Fruit fly (Drosophila melanogaster) whole organism, wandering third instar larva: ENCODE measurements around the gene CG1638.

Source experiments
- Abd-B ChIP-seq: fragments of >200 bp; optimal IDR thresholded peaks from 2 replicates; lab custom pipeline; 2017; ENCODE audit warnings: missing biosample characterization, missing genetic modification characterization
- CG32264 ChIP-seq: fragments of 200-800 bp; sonication (Bioruptor generic); optimal IDR thresholded peaks from 2 replicates; lab custom pipeline; 2016; ENCODE audit warnings: missing biosample characterization, missing genetic modification characterization
- CG9705 ChIP-seq: fragments of 200-800 bp; sonication (Bioruptor generic); optimal IDR thresholded peaks from 2 replicates; lab custom pipeline; 2018; ENCODE audit warnings: missing biosample characterization, mild to moderate bottlenecking, missing genetic modification characterization
- CrebA ChIP-seq: fragments of 200-800 bp; sonication (Bioruptor generic); optimal IDR thresholded peaks from 2 replicates; lab custom pipeline; 2016; ENCODE audit warnings: missing biosample characterization, mild to moderate bottlenecking, missing genetic modification characterization, borderline replicate concordance
- Dfd ChIP-seq: fragments of >200 bp; optimal IDR thresholded peaks from 2 replicates; lab custom pipeline; 2017; ENCODE audit warnings: missing biosample characterization, missing genetic modification characterization
- GATAd ChIP-seq: sonication (Bioruptor generic); optimal IDR thresholded peaks from 2 replicates; lab custom pipeline; 2016; ENCODE audit warnings: missing biosample characterization, missing genetic modification characterization
- HLH106 ChIP-seq: fragments of 200-800 bp; optimal IDR thresholded peaks from 3 replicates; lab custom pipeline; 2019; ENCODE audit warnings: missing biosample characterization, mild to moderate bottlenecking, missing genetic modification characterization, moderate library complexity
- Hnf4 ChIP-seq: fragments of 200-800 bp; sonication (Bioruptor generic); optimal IDR thresholded peaks from 2 replicates; lab custom pipeline; 2016; ENCODE audit warnings: missing biosample characterization, mild to moderate bottlenecking, missing genetic modification characterization
- Hr78 ChIP-seq: fragments of >200 bp; optimal IDR thresholded peaks from 2 replicates; lab custom pipeline; 2017; ENCODE audit warnings: missing biosample characterization, missing genetic modification characterization
- Hr83 ChIP-seq: fragments of 200-300 bp; sonication (Bioruptor generic); optimal IDR thresholded peaks from 2 replicates; lab custom pipeline; 2016; ENCODE audit warnings: missing biosample characterization, mild to moderate bottlenecking, missing genetic modification characterization, moderate library complexity; ENCODE audit not compliant: poor library complexity, severe bottlenecking
- Mio ChIP-seq: sonication (Bioruptor generic); optimal IDR thresholded peaks from 2 replicates; lab custom pipeline; 2016; ENCODE audit warnings: missing biosample characterization, missing genetic modification characterization
- Myc ChIP-seq: fragments of >200 bp; optimal IDR thresholded peaks from 2 replicates; lab custom pipeline; 2017
- N ChIP-seq: fragments of >200 bp; optimal IDR thresholded peaks from 2 replicates; lab custom pipeline; 2018; ENCODE audit warnings: missing biosample characterization, missing external identifiers, missing genetic modification characterization
- OdsH ChIP-seq: fragments of 200-800 bp; sonication (Bioruptor generic); optimal IDR thresholded peaks from 2 replicates; lab custom pipeline; 2016; ENCODE audit warnings: missing biosample characterization, mild to moderate bottlenecking, missing genetic modification characterization
- Rel ChIP-seq, 2 experiments: fragments of 200-800 bp; sonication (Bioruptor generic) in 1 of 2; optimal IDR thresholded peaks; 2 replicates in 1 of 2; 3 replicates in 1 of 2; lab custom pipeline; 2016 to 2019; ENCODE audit warnings: mild to moderate bottlenecking in 2 of 2, missing biosample characterization in 2 of 2, missing genetic modification characterization in 2 of 2, moderate library complexity in 1 of 2
- Sp1 ChIP-seq: fragments of 200-800 bp; sonication (Bioruptor generic); optimal IDR thresholded peaks from 3 replicates; lab custom pipeline; 2019; ENCODE audit warnings: missing biosample characterization, mild to moderate bottlenecking, missing genetic modification characterization, moderate library complexity
- Vsx2 ChIP-seq: fragments of 200-300, 225-300 bp; sonication (Bioruptor generic); optimal IDR thresholded peaks from 2 replicates; lab custom pipeline; 2018; ENCODE audit warnings: missing biosample characterization, missing genetic modification characterization; ENCODE audit not compliant: partially characterized antibody
- br ChIP-seq: fragments of 200-800 bp; sonication (Bioruptor generic); optimal IDR thresholded peaks from 2 replicates; lab custom pipeline; 2016; ENCODE audit warnings: missing biosample characterization, missing genetic modification characterization
- brk ChIP-seq: fragments of 200-800 bp; sonication (Bioruptor generic); optimal IDR thresholded peaks from 2 replicates; lab custom pipeline; 2016; ENCODE audit warnings: missing biosample characterization, mild to moderate bottlenecking, missing genetic modification characterization
- dl ChIP-seq, 2 experiments: fragments of 175-275, 200-275 bp in 1 of 2; fragments of 200-275 bp in 1 of 2; sonication (Bioruptor generic); optimal IDR thresholded peaks; lab custom pipeline; 2018; ENCODE audit warnings: mild to moderate bottlenecking in 2 of 2, missing biosample characterization in 2 of 2, missing genetic modification characterization in 2 of 2, moderate library complexity in 2 of 2; ENCODE audit not compliant: partially characterized antibody in 2 of 2, insufficient read depth in 1 of 2
- dmrt93B ChIP-seq: fragments of 200-800 bp; sonication (Bioruptor generic); optimal IDR thresholded peaks from 2 replicates; lab custom pipeline; 2018; ENCODE audit warnings: missing biosample characterization, mild to moderate bottlenecking, missing genetic modification characterization
- dsf ChIP-seq: sonication (Bioruptor generic); optimal IDR thresholded peaks from 2 replicates; lab custom pipeline; 2016; ENCODE audit warnings: missing biosample characterization, missing genetic modification characterization, borderline replicate concordance
- ey ChIP-seq: fragments of 200-800 bp; sonication (Bioruptor generic); optimal IDR thresholded peaks from 2 replicates; lab custom pipeline; 2016; ENCODE audit warnings: missing biosample characterization, missing genetic modification characterization
- foxo ChIP-seq, 2 experiments: fragments of 200-800 bp; sonication (Bioruptor generic); optimal IDR thresholded peaks; 2 replicates in 1 of 2; 3 replicates in 1 of 2; lab custom pipeline; 2016 to 2017; ENCODE audit warnings: missing biosample characterization in 2 of 2, missing genetic modification characterization in 2 of 2
- h ChIP-seq: fragments of 200-800 bp; sonication (Bioruptor generic); optimal IDR thresholded peaks from 3 replicates; lab custom pipeline; 2016; ENCODE audit warnings: missing biosample characterization, mild to moderate bottlenecking, missing genetic modification characterization
- jim ChIP-seq: fragments of 175-275, 200-325 bp; sonication (Bioruptor generic); optimal IDR thresholded peaks from 2 replicates; lab custom pipeline; 2016; ENCODE audit warnings: missing biosample characterization, mild to moderate bottlenecking, missing genetic modification characterization
- psq ChIP-seq: fragments of 200-800 bp; sonication (Bioruptor generic); optimal IDR thresholded peaks from 3 replicates; lab custom pipeline; 2017; ENCODE audit warnings: missing biosample characterization, mild to moderate bottlenecking, missing genetic modification characterization, moderate library complexity
- rgr ChIP-seq: fragments of 200-800 bp; sonication (Bioruptor generic); optimal IDR thresholded peaks from 3 replicates; lab custom pipeline; 2016; ENCODE audit warnings: missing biosample characterization, mild to moderate bottlenecking, missing genetic modification characterization
- sage ChIP-seq: fragments of 200-800 bp; sonication (Bioruptor generic); optimal IDR thresholded peaks from 2 replicates; lab custom pipeline; 2016; ENCODE audit warnings: missing biosample characterization, mild to moderate bottlenecking, missing genetic modification characterization
- sv ChIP-seq: fragments of 200-800 bp; sonication (Bioruptor generic); optimal IDR thresholded peaks from 3 replicates; lab custom pipeline; 2016; ENCODE audit warnings: missing biosample characterization, missing genetic modification characterization
- tai ChIP-seq: sonication (Bioruptor generic); optimal IDR thresholded peaks from 2 replicates; lab custom pipeline; 2016; ENCODE audit warnings: missing biosample characterization, missing genetic modification characterization
- usp ChIP-seq: fragments of >200 bp; optimal IDR thresholded peaks from 2 replicates; lab custom pipeline; 2017; ENCODE audit warnings: missing biosample characterization, missing genetic modification characterization

Gene CG1638

DNA sequence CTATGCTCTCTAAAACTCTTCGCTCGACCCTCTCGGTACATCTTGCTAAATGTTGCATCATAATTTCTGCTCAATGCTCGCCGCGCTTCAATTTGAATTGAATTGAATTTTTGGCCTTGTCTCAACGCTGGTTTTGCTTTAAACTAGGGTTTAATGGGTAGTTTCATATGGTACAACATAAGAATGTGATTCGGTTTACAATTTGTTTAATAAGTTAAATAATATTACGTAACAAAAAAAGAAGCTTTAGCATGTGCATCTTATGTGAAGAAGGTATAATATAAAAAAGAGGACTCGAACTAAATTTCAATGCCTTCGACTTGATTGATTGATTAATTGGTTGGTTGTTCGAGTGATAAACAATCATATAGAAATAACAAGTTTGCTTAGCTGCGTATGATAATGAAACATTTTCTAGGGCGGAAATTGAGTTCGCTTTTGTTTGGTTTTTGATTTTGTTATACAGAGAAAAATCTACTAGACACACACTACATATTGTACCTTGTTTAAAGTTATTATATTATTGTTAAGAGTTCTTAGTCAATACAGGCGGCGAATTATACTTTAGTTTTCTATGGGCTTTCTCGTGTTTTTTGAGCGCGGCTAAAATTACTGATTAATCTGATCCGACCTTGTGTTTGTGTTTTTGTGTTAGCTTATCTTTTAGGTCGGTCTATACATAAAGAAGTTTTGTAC lies 7.5 kb downstream of the CG1638 start:
- TF ChIP-seq CG32264 (GFP tag; lab: Kevin White, UChicago): no peak

DNA sequence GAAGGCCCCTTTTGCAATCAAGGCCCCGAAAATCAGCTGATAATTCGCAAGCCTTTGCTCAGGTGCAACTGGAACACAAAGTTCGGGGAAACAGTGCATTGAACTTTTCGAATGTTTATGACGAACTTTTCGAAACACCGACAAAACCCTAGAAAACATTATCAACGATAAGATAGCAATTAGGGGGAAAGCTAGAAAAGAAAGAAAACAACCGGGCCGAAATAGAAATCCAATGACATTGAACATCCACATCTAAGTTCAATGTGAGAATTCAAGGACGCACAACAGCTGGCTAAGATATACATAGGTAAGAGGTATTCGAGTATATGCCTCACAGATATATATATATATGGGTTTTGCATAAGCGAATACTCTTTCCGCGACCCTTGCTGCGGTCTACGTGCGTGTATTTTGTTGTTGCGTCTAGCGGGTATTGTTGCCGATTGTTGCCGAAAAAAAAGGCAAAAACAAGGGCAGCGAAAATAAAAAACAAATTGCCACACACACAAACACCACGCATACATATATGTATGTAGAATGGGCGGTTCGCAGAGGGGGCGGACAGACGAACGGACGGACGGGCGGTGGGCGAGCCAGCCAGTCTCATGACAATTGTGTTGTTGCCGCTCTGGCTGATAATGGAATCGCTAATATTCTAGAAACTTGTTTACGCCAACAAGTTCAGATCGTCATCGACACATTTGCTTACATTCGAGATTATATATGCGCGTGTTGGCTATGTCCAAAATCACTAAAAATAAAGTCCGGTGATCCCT lies 9.3 kb downstream of the CG1638 start:
- TF ChIP-seq CG32264 (GFP tag; lab: Kevin White, UChicago): no peak
- TF ChIP-seq dl (GFP tag; optimal IDR thresholded peaks at IDR 0.05; lab: Kevin White, UChicago; ENCODE audit: insufficient read depth in 1 of 2, partially characterized antibody in 2 of 2): no peak
- TF ChIP-seq brk (GFP tag; lab: Kevin White, UChicago): no peak
- TF ChIP-seq Hr83: peak; percentile 23
- peak; percentile 44 for TF ChIP-seq Hnf4 (GFP tag; lab: Kevin White, UChicago)
- TF ChIP-seq dmrt93B (GFP tag; lab: Kevin White, UChicago): no peak
- TF ChIP-seq CG9705 (GFP tag; lab: Kevin White, UChicago): no peak
- peak; percentile 43 for TF ChIP-seq sage
- no peak for TF ChIP-seq GATAd (GFP tag; lab: Kevin White, UChicago)
- no peak for TF ChIP-seq jim (GFP tag; lab: Kevin White, UChicago)
- TF ChIP-seq foxo (GFP tag; optimal IDR thresholded peaks at IDR 0.05; lab: Kevin White, UChicago): no peak
- no peak for TF ChIP-seq sv (GFP tag; lab: Kevin White, UChicago)
- no peak for TF ChIP-seq Dfd (GFP tag; lab: Kevin White, UChicago)
- no peak for TF ChIP-seq Abd-B (GFP tag; lab: Kevin White, UChicago)
- no peak for TF ChIP-seq Myc (lab: Kevin White, UChicago)
- no peak for TF ChIP-seq Mio
- no peak for TF ChIP-seq HLH106 (tag; lab: Kevin White, UChicago)
- TF ChIP-seq Sp1 (GFP tag; lab: Kevin White, UChicago): peak; percentile 48
- TF ChIP-seq br (GFP tag; lab: Kevin White, UChicago): peak; percentile 69
- TF ChIP-seq CrebA (GFP tag; lab: Kevin White, UChicago): no peak
- TF ChIP-seq rgr (GFP tag; lab: Kevin White, UChicago): no peak
- no peak for TF ChIP-seq psq (GFP tag; lab: Kevin White, UChicago)
- peak; percentile 30 for TF ChIP-seq Rel (GFP tag; optimal IDR thresholded peaks at IDR 0.05; lab: Kevin White, UChicago)
- TF ChIP-seq Rel (tag; optimal IDR thresholded peaks at IDR 0.05; lab: Kevin White, UChicago): no peak
- TF ChIP-seq dsf: no peak
- peak; percentile 35 for TF ChIP-seq h (GFP tag; lab: Kevin White, UChicago)

DNA sequence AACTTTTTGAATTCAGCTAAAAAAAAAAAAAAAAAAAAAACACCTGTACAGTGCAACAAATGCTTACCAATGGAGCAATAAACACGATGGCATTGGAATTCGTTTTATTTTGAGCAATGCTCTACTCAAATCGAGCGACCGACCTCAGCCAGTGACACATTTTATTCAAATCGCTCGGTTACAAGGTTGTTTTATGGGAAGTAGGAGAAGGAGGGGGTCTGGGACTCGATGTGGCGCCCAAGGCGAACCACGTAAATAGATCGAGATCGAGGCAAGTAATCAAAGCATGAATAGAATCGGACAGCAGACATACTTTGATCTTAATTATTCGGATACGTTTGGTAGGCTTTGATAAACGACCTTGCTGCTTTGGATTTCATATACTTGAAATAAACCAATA lies 12.9 kb downstream of the CG1638 start:
- TF ChIP-seq N (GFP tag; lab: Kevin White, UChicago) (no peak), rgr (GFP tag; lab: Kevin White, UChicago) (no peak), Hnf4 (GFP tag; lab: Kevin White, UChicago) (no peak), HLH106 (tag; lab: Kevin White, UChicago) (no peak), foxo (GFP tag; optimal IDR thresholded peaks at IDR 0.05; lab: Kevin White, UChicago) (no peak), ey (GFP tag; lab: Kevin White, UChicago) (no peak), usp (no peak), CG32264 (GFP tag; lab: Kevin White, UChicago) (no peak), br (GFP tag; lab: Kevin White, UChicago) (no peak), CrebA (GFP tag; lab: Kevin White, UChicago) (no peak), tai (GFP tag; lab: Kevin White, UChicago) (no peak), Myc (lab: Kevin White, UChicago) (no peak), Vsx2 (GFP tag; lab: Kevin White, UChicago) (no peak), h (GFP tag; lab: Kevin White, UChicago) (no peak), Dfd (GFP tag; lab: Kevin White, UChicago) (no peak), OdsH (GFP tag; lab: Kevin White, UChicago) (no peak), dmrt93B (GFP tag; lab: Kevin White, UChicago) (no peak), Hr78 (GFP tag; lab: Kevin White, UChicago) (no peak), dsf (no peak), psq (GFP tag; lab: Kevin White, UChicago) (no peak)
